Fruit fly (Drosophila melanogaster): ENCODE data around the gene CG5359.

The CG5359 gene

dm6 chr3R:9961163-9962072 is 39.7 kb downstream of the CG5359 start:
- TF ChIP-seq HLH106 (tag; optimal IDR thresholded peaks at IDR 0.05), result peak; percentile 32
- peak; percentile 21 for TF ChIP-seq woc (GFP tag; optimal IDR thresholded peaks at IDR 0.05)
- no peak for TF ChIP-seq lola (GFP tag; optimal IDR thresholded peaks at IDR 0.05)
- peak; percentile 53 for TF ChIP-seq dmrt93B (GFP tag; optimal IDR thresholded peaks at IDR 0.05)
- TF ChIP-seq h (GFP tag; optimal IDR thresholded peaks at IDR 0.05), result peak; percentile 71
- TF ChIP-seq Rel (GFP tag; optimal IDR thresholded peaks at IDR 0.05), result no peak
- TF ChIP-seq Rel (tag; optimal IDR thresholded peaks at IDR 0.05), result peak; percentile 26
- TF ChIP-seq brk (GFP tag; optimal IDR thresholded peaks at IDR 0.05), result peak; percentile 3
- TF ChIP-seq Abd-B (GFP tag; optimal IDR thresholded peaks at IDR 0.05), result no peak
- peak; percentile 76 for TF ChIP-seq ey (GFP tag; optimal IDR thresholded peaks at IDR 0.05)
- peak; percentile 28 for TF ChIP-seq Sp1 (GFP tag; optimal IDR thresholded peaks at IDR 0.05)
- TF ChIP-seq foxo (GFP tag; optimal IDR thresholded peaks at IDR 0.05), result peak in 1 of 2 experiments; percentile 79
- TF ChIP-seq Mio (GFP tag; optimal IDR thresholded peaks at IDR 0.05), result no peak
- TF ChIP-seq psq (GFP tag; optimal IDR thresholded peaks at IDR 0.05), result peak; percentile 98
- TF ChIP-seq br (GFP tag; optimal IDR thresholded peaks at IDR 0.05), result peak; percentile 72
- no peak for TF ChIP-seq CG9705 (GFP tag; optimal IDR thresholded peaks at IDR 0.05)
- no peak for TF ChIP-seq Hr83 (GFP tag; optimal IDR thresholded peaks at IDR 0.05; ENCODE audit: poor library complexity, severe bottlenecking)
- peak; percentile 77 for TF ChIP-seq fru (GFP tag; optimal IDR thresholded peaks at IDR 0.05)
- peak; percentile 27 for TF ChIP-seq Hnf4 (GFP tag; optimal IDR thresholded peaks at IDR 0.05)
- TF ChIP-seq Dif (GFP tag; optimal IDR thresholded peaks at IDR 0.05; ENCODE audit: partially characterized antibody), result no peak
- no peak for TF ChIP-seq usp (GFP tag; optimal IDR thresholded peaks at IDR 0.05)
- TF ChIP-seq OdsH (GFP tag; optimal IDR thresholded peaks at IDR 0.05), result peak; percentile 71
- peak; percentile 64 for TF ChIP-seq rgr (GFP tag; optimal IDR thresholded peaks at IDR 0.05)

dm6 chr3R:9959911-9960310 is 41.2 kb downstream of the CG5359 start:
- TF ChIP-seq N (GFP tag; optimal IDR thresholded peaks at IDR 0.05) (no peak), Mio (GFP tag; optimal IDR thresholded peaks at IDR 0.05) (no peak), usp (GFP tag; optimal IDR thresholded peaks at IDR 0.05) (no peak), dl (GFP tag; optimal IDR thresholded peaks at IDR 0.05; ENCODE audit: insufficient read depth in 1 of 2, partially characterized antibody in 2 of 2) (no peak), HLH106 (tag; optimal IDR thresholded peaks at IDR 0.05) (no peak), sv (GFP tag; optimal IDR thresholded peaks at IDR 0.05) (no peak), Hr78 (GFP tag; optimal IDR thresholded peaks at IDR 0.05) (no peak), sage (GFP tag; optimal IDR thresholded peaks at IDR 0.05) (no peak), ey (GFP tag; optimal IDR thresholded peaks at IDR 0.05) (no peak), jim (GFP tag; optimal IDR thresholded peaks at IDR 0.05) (no peak), br (GFP tag; optimal IDR thresholded peaks at IDR 0.05) (no peak)

dm6 chr3R:9957202-9957601 is 43.9 kb downstream of the CG5359 start:
- TF ChIP-seq CG9705 (GFP tag; optimal IDR thresholded peaks at IDR 0.05) (no peak), Rel (GFP tag; optimal IDR thresholded peaks at IDR 0.05) (no peak), Rel (tag; optimal IDR thresholded peaks at IDR 0.05) (peak; percentile 24), Myc (optimal IDR thresholded peaks at IDR 0.05) (no peak), Vsx2 (GFP tag; optimal IDR thresholded peaks at IDR 0.05; ENCODE audit: partially characterized antibody) (no peak), Jra (GFP tag; optimal IDR thresholded peaks at IDR 0.05) (no peak)

- TF ChIP-seq dmrt93B (GFP tag; optimal IDR thresholded peaks at IDR 0.05) (no peak), tai (GFP tag; optimal IDR thresholded peaks at IDR 0.05) (no peak)
Observed at dm6 chr3R:9956725-9957124, 44.4 kb downstream of the CG5359 start.

All from whole organism, wandering third instar larva.